Worm (Caenorhabditis elegans): ENCODE data around the gene ins-9.

Gene ins-9

DNA sequence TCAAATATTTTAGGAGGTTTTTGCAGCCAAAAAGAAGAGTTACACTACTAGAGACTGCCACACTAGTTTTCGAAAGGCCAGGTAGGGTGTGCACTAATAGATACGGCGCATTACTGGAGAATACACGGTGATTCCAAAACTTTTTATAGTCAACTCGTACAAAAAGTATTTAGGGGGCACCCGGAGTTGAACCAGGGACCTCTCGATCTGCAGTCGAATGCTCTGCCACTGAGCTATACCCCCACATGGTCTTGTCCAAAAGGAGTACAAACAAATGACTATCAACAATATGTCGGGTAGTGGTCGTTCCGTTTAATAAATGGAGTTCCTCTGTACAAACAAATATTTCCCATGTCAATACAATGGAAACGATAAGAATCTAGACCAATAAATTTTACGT, 48.5 kb downstream of the ins-9 start (continued):
- TF ChIP-seq K09A11.1 (tag; optimal IDR thresholded peaks at IDR 0.05; ENCODE audit: insufficient read depth) (no peak), pha-4 (tag; optimal IDR thresholded peaks at IDR 0.05) (no peak), unc-86 (tag; optimal IDR thresholded peaks at IDR 0.05) (no peak), ets-4 (tag; optimal IDR thresholded peaks at IDR 0.05) (no peak), ceh-9 (tag; optimal IDR thresholded peaks at IDR 0.05) (no peak), Y22D7AL.16 (tag; optimal IDR thresholded peaks at IDR 0.05) (no peak), ahr-1 (tag; optimal IDR thresholded peaks at IDR 0.05) (no peak)

All from whole organism, late embryonic.